Worm (Caenorhabditis elegans) whole organism, young adult: ENCODE measurements around the gene srg-36.

ENCODE experiments used
- egrh-3 ChIP-seq: fragments of 200-800 bp; sonication (Bioruptor generic); IDR thresholded peaks from 2 replicates; pipeline ENCODE4 v1.3.6; 2022; ENCODE audit warnings: missing genetic modification reagents, missing genetic modification characterization, missing compliant biosample characterization
- lag-1 ChIP-seq: fragments of 200-800 bp; sonication (Bioruptor generic); IDR thresholded peaks from 2 replicates; pipeline ENCODE4 v1.3.6; 2022; ENCODE audit warnings: missing genetic modification reagents, missing genetic modification characterization, missing compliant biosample characterization
- snpc-4 ChIP-seq, 5 experiments: fragments of 150-350 bp in 1 of 5; sonication (generic microtip) in 4 of 5; optimal IDR thresholded peaks; 2 replicates each; lab custom pipeline; 2014 to 2018; ENCODE audit warnings: missing genetic modification characterization in 5 of 5, missing biosample characterization in 3 of 5, antibody characterized with exemption in 2 of 5, mild to moderate bottlenecking in 2 of 5, missing compliant biosample characterization in 2 of 5, missing genotype in 2 of 5, moderate library complexity in 2 of 5, missing genetic modification reagents in 1 of 5

- TF ChIP-seq snpc-4 (GFP tag; optimal IDR thresholded peaks at IDR 0.05; lab: Kevin White, UChicago) = no peak
- no peak for TF ChIP-seq snpc-4 (tag; optimal IDR thresholded peaks at IDR 0.05; lab: Kevin White, UChicago)
- no peak for TF ChIP-seq egrh-3 (GFP tag; lab: Robert Waterston, UW)
- TF ChIP-seq lag-1 (GFP tag; lab: Robert Waterston, UW) = no peak
Measured at ce11 chrX:14244493-14244892, 10.2 kb upstream of the srg-36 start.
